Worm (Caenorhabditis elegans) whole organism, late embryonic: ENCODE results near the gene Y49E10.10.

Experiments
- C38D4.7 ChIP-seq: fragments of 200-800 bp; sonication (Bioruptor generic); optimal IDR thresholded peaks from 2 replicates; lab custom pipeline; 2018; ENCODE audit warnings: mild to moderate bottlenecking, missing genetic modification characterization, moderate library complexity, missing compliant biosample characterization
- T23F11.4 ChIP-seq: fragments of 200-800 bp; sonication (Bioruptor generic); optimal IDR thresholded peaks from 2 replicates; lab custom pipeline; 2018; ENCODE audit warnings: mild to moderate bottlenecking, missing genetic modification characterization, missing compliant biosample characterization
- ceh-2 ChIP-seq: sonication (generic microtip); optimal IDR thresholded peaks from 2 replicates; lab custom pipeline; 2016; ENCODE audit warnings: missing genotype, missing genetic modification characterization, missing compliant biosample characterization
- ceh-9 ChIP-seq: sonication (generic microtip); optimal IDR thresholded peaks from 2 replicates; lab custom pipeline; 2016; ENCODE audit warnings: mild to moderate bottlenecking, missing genetic modification characterization, inconsistent platforms, missing compliant biosample characterization
- hlh-15 ChIP-seq: sonication (generic microtip); optimal IDR thresholded peaks from 2 replicates; lab custom pipeline; 2016; ENCODE audit warnings: missing genetic modification characterization, missing compliant biosample characterization
- hlh-8 ChIP-seq: sonication (generic microtip); optimal IDR thresholded peaks from 2 replicates; lab custom pipeline; 2016; ENCODE audit warnings: missing genotype, missing genetic modification characterization, missing compliant biosample characterization
- nhr-11 ChIP-seq: fragments of 150-350 bp; optimal IDR thresholded peaks from 2 replicates; lab custom pipeline; 2014; ENCODE audit warnings: missing biosample characterization, missing genetic modification characterization
- pag-3 ChIP-seq: sonication (generic microtip); optimal IDR thresholded peaks from 2 replicates; lab custom pipeline; 2016; ENCODE audit warnings: missing compliant biosample characterization, missing genetic modification characterization, borderline replicate concordance
- pha-4 ChIP-seq: fragments of 150-350 bp; optimal IDR thresholded peaks from 2 replicates; lab custom pipeline; 2018; ENCODE audit warnings: missing biosample characterization, missing genetic modification reagents, missing genetic modification characterization
- pqm-1 ChIP-seq: sonication (generic microtip); optimal IDR thresholded peaks from 2 replicates; lab custom pipeline; 2016; ENCODE audit warnings: missing genetic modification characterization, missing compliant biosample characterization
- ztf-16 ChIP-seq: sonication (generic microtip); optimal IDR thresholded peaks from 2 replicates; lab custom pipeline; 2017; ENCODE audit warnings: missing genetic modification characterization, missing compliant biosample characterization

DNA sequence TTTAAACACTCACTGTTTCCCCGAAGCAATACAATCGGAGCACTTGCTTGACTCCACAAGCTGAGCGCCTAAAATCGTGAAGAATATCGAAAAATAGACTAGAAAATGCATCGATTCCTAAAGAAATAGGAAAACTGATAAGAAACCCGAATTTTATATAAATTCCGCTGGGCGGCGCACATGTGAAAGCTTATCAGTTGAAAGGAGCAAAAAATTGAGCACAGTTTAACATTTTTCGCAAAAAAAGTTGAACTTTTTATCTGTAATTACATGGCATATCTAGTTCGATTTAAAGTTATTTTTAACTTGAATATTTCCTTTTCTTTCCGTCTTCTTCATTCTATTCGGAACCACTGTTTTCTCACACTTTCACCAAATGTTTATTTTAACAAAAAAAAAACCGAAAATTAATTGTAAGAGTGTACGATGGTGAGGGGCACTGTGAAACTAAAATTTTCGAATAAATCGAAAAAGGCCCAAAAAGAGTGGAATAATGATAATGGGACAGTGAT lies 50.8 kb downstream of the Y49E10.10 start, which contains the start of gene Y49E10.18:
- TF ChIP-seq ceh-2 (tag; lab: Kevin White, UChicago) (no peak), C38D4.7 (GFP tag; lab: Kevin White, UChicago) (no peak), hlh-15 (no peak), ceh-9 (tag; lab: Kevin White, UChicago) (no peak), hlh-8 (tag; lab: Kevin White, UChicago) (no peak), ztf-16 (no peak), T23F11.4 (no peak), nhr-11 (tag; lab: Kevin White, UChicago) (no peak), pha-4 (no peak), pag-3 (tag; lab: Kevin White, UChicago) (no peak), pqm-1 (no peak)
